Fruit fly (Drosophila melanogaster) whole organism, embryonic: Measurements from ENCODE around the gene CG46397.
A peak's percentile ranks its signal among the peaks of the same experiment; 100 is the strongest.

Experiments
- ATbp ChIP-seq: fragments of 200-800 bp; sonication (Bioruptor generic); optimal IDR thresholded peaks from 2 replicates; lab custom pipeline; 2017; ENCODE audit warnings: missing biosample characterization, mild to moderate bottlenecking, missing genetic modification characterization, missing genetic modification reagents
- B-H1 ChIP-seq: fragments of 200-800 bp; sonication (Bioruptor generic); IDR thresholded peaks from 3 replicates; pipeline ENCODE4 v1.3.6; 2022; ENCODE audit warnings: missing biosample characterization, missing genetic modification characterization
- CG10654 ChIP-seq: fragments of 200-800 bp; sonication (Bioruptor generic); optimal IDR thresholded peaks from 2 replicates; lab custom pipeline; 2016; ENCODE audit warnings: missing biosample characterization, missing genetic modification characterization
- CG10979 ChIP-seq: fragments of 200-800 bp; sonication (Bioruptor generic); optimal IDR thresholded peaks from 2 replicates; lab custom pipeline; 2018; ENCODE audit warnings: missing biosample characterization, mild to moderate bottlenecking, missing genetic modification characterization, moderate library complexity
- CG12299 ChIP-seq: fragments of 200-800 bp; sonication (Bioruptor generic); optimal IDR thresholded peaks from 2 replicates; lab custom pipeline; 2018; ENCODE audit warnings: missing biosample characterization, mild to moderate bottlenecking, missing genetic modification characterization
- CG12769 ChIP-seq: fragments of 200-800 bp; sonication (Bioruptor generic); optimal IDR thresholded peaks from 2 replicates; lab custom pipeline; 2019; ENCODE audit warnings: missing biosample characterization, mild to moderate bottlenecking, missing genetic modification characterization, moderate library complexity
- CG13287 ChIP-seq: fragments of 200-800 bp; sonication (Bioruptor generic); IDR thresholded peaks from 2 replicates; pipeline ENCODE4 v1.3.6; 2022; ENCODE audit warnings: missing biosample characterization, missing genetic modification characterization; ENCODE audit not compliant: partially characterized antibody
- CG13894 ChIP-seq: fragments of 200-800 bp; sonication (Bioruptor generic); optimal IDR thresholded peaks from 3 replicates; lab custom pipeline; 2018; ENCODE audit warnings: missing biosample characterization, mild to moderate bottlenecking, missing genetic modification characterization, moderate library complexity
- CG14441 ChIP-seq: fragments of 200-800 bp; sonication (Bioruptor generic); IDR thresholded peaks from 2 replicates; pipeline ENCODE4 v1.3.6; 2022; ENCODE audit warnings: missing biosample characterization, missing genetic modification characterization
- CG14710 ChIP-seq: fragments of 200-800 bp; sonication (Bioruptor generic); optimal IDR thresholded peaks from 3 replicates; lab custom pipeline; 2019; ENCODE audit warnings: missing biosample characterization, mild to moderate bottlenecking, missing genetic modification characterization, moderate library complexity
- CG17829 ChIP-seq: fragments of 200-800 bp; optimal IDR thresholded peaks from 2 replicates; lab custom pipeline; 2019; ENCODE audit warnings: missing biosample characterization, mild to moderate bottlenecking, missing genetic modification characterization, moderate library complexity
- CG1792 ChIP-seq: fragments of 200-800 bp; sonication (Bioruptor generic); optimal IDR thresholded peaks from 2 replicates; lab custom pipeline; 2016; ENCODE audit warnings: missing biosample characterization, missing genetic modification characterization
- CG3281 ChIP-seq: fragments of 200-800 bp; sonication (Bioruptor generic); optimal IDR thresholded peaks from 3 replicates; lab custom pipeline; 2017; ENCODE audit warnings: missing biosample characterization, mild to moderate bottlenecking, missing genetic modification characterization
- CG6654 ChIP-seq: fragments of 200-800 bp; sonication (Bioruptor generic); optimal IDR thresholded peaks from 2 replicates; lab custom pipeline; 2017; ENCODE audit warnings: missing biosample characterization, mild to moderate bottlenecking, missing genetic modification characterization
- CG6689 ChIP-seq: fragments of 200-800 bp; sonication (Bioruptor generic); IDR thresholded peaks from 2 replicates; pipeline ENCODE4 v1.3.6; 2022; ENCODE audit warnings: missing biosample characterization, missing genetic modification characterization
- CG7786 ChIP-seq: fragments of 200-800 bp; sonication (Bioruptor generic); optimal IDR thresholded peaks from 2 replicates; lab custom pipeline; 2016; ENCODE audit warnings: missing biosample characterization, missing genetic modification characterization
- CG8359 ChIP-seq: fragments of 200-800 bp; sonication (Bioruptor generic); optimal IDR thresholded peaks from 2 replicates; lab custom pipeline; 2017; ENCODE audit warnings: missing biosample characterization, mild to moderate bottlenecking, missing genetic modification characterization, borderline replicate concordance
- CrebB ChIP-seq: fragments of 200-800 bp; sonication (Bioruptor generic); optimal IDR thresholded peaks from 3 replicates; lab custom pipeline; 2018; ENCODE audit warnings: missing biosample characterization, mild to moderate bottlenecking, missing genetic modification characterization
- Dad ChIP-seq: fragments of 200-800 bp; sonication (Bioruptor generic); optimal IDR thresholded peaks from 3 replicates; lab custom pipeline; 2016; ENCODE audit warnings: missing biosample characterization, missing genetic modification characterization
- E2f2 ChIP-seq: fragments of 200-800 bp; sonication (Bioruptor generic); IDR thresholded peaks from 2 replicates; pipeline ENCODE4 v1.3.6; 2022; ENCODE audit warnings: missing biosample characterization, missing genetic modification characterization
- Ets65A ChIP-seq: fragments of 200-800 bp; sonication (Bioruptor generic); peaks from one replicate; lab custom pipeline; 2016; ENCODE audit warnings: missing biosample characterization, missing genetic modification characterization
- Fer2 ChIP-seq: fragments of 200-800 bp; sonication (Bioruptor generic); optimal IDR thresholded peaks from 2 replicates; lab custom pipeline; 2018; ENCODE audit warnings: missing biosample characterization, mild to moderate bottlenecking, missing genetic modification characterization, moderate library complexity
- H15 ChIP-seq: fragments of 200-800 bp; sonication (Bioruptor generic); IDR thresholded peaks from 3 replicates; pipeline ENCODE4 v1.3.6; 2022; ENCODE audit warnings: missing biosample characterization, missing genetic modification characterization
- Hmx ChIP-seq: fragments of 200-800 bp; sonication (Bioruptor generic); optimal IDR thresholded peaks from 2 replicates; lab custom pipeline; 2016; ENCODE audit warnings: missing biosample characterization, missing genetic modification characterization
- MBD-R2 ChIP-seq: fragments of 200-800 bp; sonication (Bioruptor generic); IDR thresholded peaks from 2 replicates; pipeline ENCODE4 v1.3.6; 2022; ENCODE audit warnings: missing biosample characterization, missing genetic modification characterization
- Meics ChIP-seq: fragments of 200-800 bp; sonication (Bioruptor generic); optimal IDR thresholded peaks from 2 replicates; lab custom pipeline; 2017; ENCODE audit warnings: missing biosample characterization, mild to moderate bottlenecking, missing genetic modification characterization
- Mrtf ChIP-seq: fragments of 200-800 bp; sonication (Bioruptor generic); IDR thresholded peaks from 3 replicates; pipeline ENCODE4 v1.3.6; 2022; ENCODE audit warnings: missing biosample characterization, missing genetic modification characterization
- NK7.1 ChIP-seq: fragments of 200-800 bp; sonication (Bioruptor generic); optimal IDR thresholded peaks from 3 replicates; lab custom pipeline; 2016; ENCODE audit warnings: missing biosample characterization, missing genetic modification characterization
- NfI ChIP-seq: fragments of 200-800 bp; sonication (Bioruptor generic); optimal IDR thresholded peaks from 3 replicates; lab custom pipeline; 2018; ENCODE audit warnings: missing biosample characterization, mild to moderate bottlenecking, missing genetic modification characterization, moderate library complexity
- Pdp1 ChIP-seq, 2 experiments: fragments of 200-800 bp; sonication (Bioruptor generic); optimal IDR thresholded peaks; 3 replicates each; lab custom pipeline; 2016; ENCODE audit warnings: missing biosample characterization in 2 of 2, missing genetic modification characterization in 2 of 2, mild to moderate bottlenecking in 1 of 2, moderate library complexity in 1 of 2
- Ptx1 ChIP-seq: fragments of 200-800 bp; sonication (Bioruptor generic); IDR thresholded peaks from 2 replicates; pipeline ENCODE4 v1.3.6; 2022; ENCODE audit warnings: missing biosample characterization, missing genetic modification characterization
- Rx ChIP-seq: fragments of 200-800 bp; sonication (Bioruptor generic); IDR thresholded peaks from 2 replicates; pipeline ENCODE4 v1.3.6; 2022; ENCODE audit warnings: missing biosample characterization, missing genetic modification characterization
- TFAM ChIP-seq: fragments of 200-800 bp; sonication (Bioruptor generic); optimal IDR thresholded peaks from 2 replicates; lab custom pipeline; 2017; ENCODE audit warnings: missing biosample characterization, missing genetic modification characterization, inconsistent platforms
- Vsx1 ChIP-seq: fragments of 200-800 bp; sonication (Bioruptor generic); optimal IDR thresholded peaks from 2 replicates; lab custom pipeline; 2017; ENCODE audit warnings: missing biosample characterization, mild to moderate bottlenecking, missing genetic modification characterization, missing genetic modification reagents
- cas ChIP-seq: fragments of 200-800 bp; sonication (Bioruptor generic); IDR thresholded peaks from 2 replicates; pipeline ENCODE4 v1.3.6; 2022; ENCODE audit warnings: missing biosample characterization, missing genetic modification characterization
- cato ChIP-seq: fragments of 200-800 bp; sonication (Bioruptor generic); optimal IDR thresholded peaks from 2 replicates; lab custom pipeline; 2016; ENCODE audit warnings: missing biosample characterization, missing genetic modification characterization, borderline replicate concordance
- crp ChIP-seq, 2 experiments: fragments of 200-800 bp; sonication (Bioruptor generic); optimal IDR thresholded peaks; 2 replicates in 1 of 2; 3 replicates in 1 of 2; lab custom pipeline; 2017; ENCODE audit warnings: missing biosample characterization in 2 of 2, missing genetic modification characterization in 2 of 2, mild to moderate bottlenecking in 1 of 2, moderate library complexity in 1 of 2
- dpn ChIP-seq, 2 experiments: fragments of 200-800 bp; sonication (Bioruptor generic); optimal IDR thresholded peaks; 3 replicates each; lab custom pipeline; 2016; ENCODE audit warnings: missing biosample characterization in 2 of 2, missing genetic modification characterization in 2 of 2
- eve ChIP-seq, 2 experiments: fragments of >200 bp; optimal IDR thresholded peaks; 2 replicates each; lab custom pipeline; 2017; ENCODE audit warnings: missing biosample characterization in 2 of 2, missing genetic modification characterization in 2 of 2
- eyg ChIP-seq: fragments of 200-800 bp; sonication (Bioruptor generic); optimal IDR thresholded peaks from 3 replicates; lab custom pipeline; 2016; ENCODE audit warnings: missing biosample characterization, missing genetic modification characterization
- fd3F ChIP-seq: fragments of 200-800 bp; sonication (Bioruptor generic); optimal IDR thresholded peaks from 2 replicates; lab custom pipeline; 2018; ENCODE audit warnings: missing biosample characterization, mild to moderate bottlenecking, missing genetic modification characterization, moderate library complexity
- grau ChIP-seq: fragments of 200-800 bp; optimal IDR thresholded peaks from 3 replicates; lab custom pipeline; 2019; ENCODE audit warnings: missing biosample characterization, mild to moderate bottlenecking, missing genetic modification characterization, moderate library complexity
- h ChIP-seq: fragments of >200 bp; optimal IDR thresholded peaks from 2 replicates; lab custom pipeline; 2017
- insv ChIP-seq, 2 experiments: fragments of 200-800 bp; sonication (Bioruptor generic); optimal IDR thresholded peaks; 3 replicates each; lab custom pipeline; 2016 to 2018; ENCODE audit warnings: missing biosample characterization in 2 of 2, missing genetic modification characterization in 2 of 2
- knrl ChIP-seq: fragments of 200-800 bp; sonication (Bioruptor generic); IDR thresholded peaks from 3 replicates; pipeline ENCODE4 v1.3.6; 2022; ENCODE audit warnings: missing biosample characterization, missing genetic modification characterization; ENCODE audit not compliant: partially characterized antibody
- org-1 ChIP-seq: fragments of 200-800 bp; sonication (Bioruptor generic); optimal IDR thresholded peaks from 2 replicates; lab custom pipeline; 2017; ENCODE audit warnings: missing biosample characterization, missing genetic modification characterization
- seq ChIP-seq: fragments of 200-800 bp; sonication (Bioruptor generic); IDR thresholded peaks from 2 replicates; pipeline ENCODE4 v1.3.6; 2022; ENCODE audit warnings: missing biosample characterization, missing genetic modification characterization
- sob ChIP-seq: fragments of 200-800 bp; sonication (Bioruptor generic); IDR thresholded peaks from 2 replicates; pipeline ENCODE4 v1.3.6; 2022; ENCODE audit warnings: missing biosample characterization, missing genetic modification characterization
- ttk ChIP-seq: fragments of 200-800 bp; sonication (Bioruptor generic); IDR thresholded peaks from 2 replicates; pipeline ENCODE4 v2.1.2; 2022; ENCODE audit warnings: missing biosample characterization, missing genetic modification characterization
- yki ChIP-seq: fragments of >200 bp; optimal IDR thresholded peaks from 3 replicates; lab custom pipeline; 2018
- zf30C ChIP-seq: fragments of 200-800 bp; sonication (Bioruptor generic); optimal IDR thresholded peaks from 3 replicates; lab custom pipeline; 2018; ENCODE audit warnings: missing biosample characterization, mild to moderate bottlenecking, missing genetic modification characterization

The CG46397 gene

dm6 chr2L:8937003-8937402 lies 10.1 kb upstream of the CG46397 start, which contains the start of gene Tsp29Fb (continued):
- TF ChIP-seq crp (GFP tag; optimal IDR thresholded peaks at IDR 0.05; lab: Kevin White, UChicago) (peak in 1 of 2 experiments; percentile 17), CG6689 (GFP tag; lab: Robert Waterston, UW) (peak; percentile 60), yki (no peak), org-1 (peak; percentile 71), sob (GFP tag; lab: Robert Waterston, UW) (peak; percentile 79), insv (GFP tag; optimal IDR thresholded peaks at IDR 0.05; lab: Kevin White, UChicago) (no peak), E2f2 (GFP tag; lab: Robert Waterston, UW) (peak; percentile 37; the same call in 1 of the 2 replicates), ATbp (GFP tag; lab: Kevin White, UChicago) (peak; percentile 67), fd3F (GFP tag; lab: Kevin White, UChicago) (peak; percentile 78), Dad (GFP tag; lab: Kevin White, UChicago) (peak; percentile 20), CG13287 (GFP tag; lab: Robert Waterston, UW) (no peak), NfI (GFP tag; lab: Kevin White, UChicago) (peak; percentile 73), TFAM (GFP tag; lab: Kevin White, UChicago) (no peak), B-H1 (peak; percentile 39; the same call in 1 of the 3 replicates), cato (peak; percentile 1), zf30C (GFP tag; lab: Kevin White, UChicago) (peak; percentile 91), Hmx (GFP tag; lab: Kevin White, UChicago) (peak; percentile 50), knrl (GFP tag; lab: Robert Waterston, UW) (no peak), cas (0 out of 2 replicates have a peak, but pooled peaks have one; percentile 34), CG12299 (tag; lab: Kevin White, UChicago) (peak; percentile 72), CG7786 (GFP tag; lab: Kevin White, UChicago) (peak; percentile 71), h (lab: Kevin White, UChicago) (no peak), Pdp1 (GFP tag; optimal IDR thresholded peaks at IDR 0.05; lab: Kevin White, UChicago) (peak; percentile 47 to 59), eyg (peak; percentile 17), Ptx1 (GFP tag; lab: Robert Waterston, UW) (peak; percentile 77), CG6654 (GFP tag; lab: Kevin White, UChicago) (peak; percentile 19), eve (GFP tag; optimal IDR thresholded peaks at IDR 0.05; lab: Kevin White, UChicago) (no peak), CG1792 (GFP tag; lab: Kevin White, UChicago) (peak; percentile 16), MBD-R2 (GFP tag; lab: Robert Waterston, UW) (0 out of 2 replicates have a peak, but pooled peaks have one; percentile 31), CG17829 (peak; percentile 69), CG12769 (peak; percentile 66), CG13894 (tag; lab: Kevin White, UChicago) (no peak), Vsx1 (GFP tag; lab: Kevin White, UChicago) (no peak), CG10654 (peak; percentile 56), grau (peak; percentile 87), Ets65A (GFP tag; lab: Kevin White, UChicago) (peak; percentile 79), CG3281 (peak; percentile 85), CG14710 (tag; lab: Kevin White, UChicago) (peak; percentile 23), CG14441 (GFP tag; lab: Robert Waterston, UW) (peak; percentile 65), CG10979 (tag; lab: Kevin White, UChicago) (peak; percentile 57), Meics (GFP tag; lab: Kevin White, UChicago) (peak; percentile 87), seq (GFP tag; lab: Robert Waterston, UW) (peak; percentile 54; the same call in 1 of the 2 replicates), CG8359 (GFP tag; lab: Kevin White, UChicago) (no peak), ttk (peak; percentile 51), CrebB (tag; lab: Kevin White, UChicago) (peak; percentile 52), Fer2 (peak; percentile 55), NK7.1 (GFP tag; lab: Kevin White, UChicago) (no peak), Mrtf (peak; percentile 61; the same call in 2 of the 3 replicates), H15 (GFP tag; lab: Robert Waterston, UW) (peak; percentile 47; the same call in 1 of the 3 replicates), dpn (GFP tag; optimal IDR thresholded peaks at IDR 0.05; lab: Kevin White, UChicago) (peak; percentile 45 to 65), Rx (GFP tag; lab: Robert Waterston, UW) (peak; percentile 47; the same call in 1 of the 2 replicates)
